Fruit fly (Drosophila melanogaster) whole organism, wandering third instar larva: ENCODE results near the gene rost.

Experiments used
- Abd-B ChIP-seq: fragments of >200 bp; optimal IDR thresholded peaks from 2 replicates; lab custom pipeline; 2017; ENCODE audit warnings: missing biosample characterization, missing genetic modification characterization
- CG32264 ChIP-seq: fragments of 200-800 bp; sonication (Bioruptor generic); optimal IDR thresholded peaks from 2 replicates; lab custom pipeline; 2016; ENCODE audit warnings: missing biosample characterization, missing genetic modification characterization
- CG9705 ChIP-seq: fragments of 200-800 bp; sonication (Bioruptor generic); optimal IDR thresholded peaks from 2 replicates; lab custom pipeline; 2018; ENCODE audit warnings: missing biosample characterization, mild to moderate bottlenecking, missing genetic modification characterization
- CrebA ChIP-seq: fragments of 200-800 bp; sonication (Bioruptor generic); optimal IDR thresholded peaks from 2 replicates; lab custom pipeline; 2016; ENCODE audit warnings: missing biosample characterization, mild to moderate bottlenecking, missing genetic modification characterization, borderline replicate concordance
- Dfd ChIP-seq: fragments of >200 bp; optimal IDR thresholded peaks from 2 replicates; lab custom pipeline; 2017; ENCODE audit warnings: missing biosample characterization, missing genetic modification characterization
- Dif ChIP-seq: fragments of 200-275, 200-300 bp; sonication (Bioruptor generic); optimal IDR thresholded peaks from 2 replicates; lab custom pipeline; 2018; ENCODE audit warnings: missing biosample characterization, missing genetic modification characterization; ENCODE audit not compliant: partially characterized antibody
- GATAd ChIP-seq: sonication (Bioruptor generic); optimal IDR thresholded peaks from 2 replicates; lab custom pipeline; 2016; ENCODE audit warnings: missing biosample characterization, missing genetic modification characterization
- HLH106 ChIP-seq: fragments of 200-800 bp; optimal IDR thresholded peaks from 3 replicates; lab custom pipeline; 2019; ENCODE audit warnings: missing biosample characterization, mild to moderate bottlenecking, missing genetic modification characterization, moderate library complexity
- Hnf4 ChIP-seq: fragments of 200-800 bp; sonication (Bioruptor generic); optimal IDR thresholded peaks from 2 replicates; lab custom pipeline; 2016; ENCODE audit warnings: missing biosample characterization, mild to moderate bottlenecking, missing genetic modification characterization
- Hr78 ChIP-seq: fragments of >200 bp; optimal IDR thresholded peaks from 2 replicates; lab custom pipeline; 2017; ENCODE audit warnings: missing biosample characterization, missing genetic modification characterization
- Hr83 ChIP-seq: fragments of 200-300 bp; sonication (Bioruptor generic); optimal IDR thresholded peaks from 2 replicates; lab custom pipeline; 2016; ENCODE audit warnings: missing biosample characterization, mild to moderate bottlenecking, missing genetic modification characterization, moderate library complexity; ENCODE audit not compliant: poor library complexity, severe bottlenecking
- Jra ChIP-seq: sonication (Bioruptor generic); optimal IDR thresholded peaks from 2 replicates; lab custom pipeline; 2016; ENCODE audit warnings: missing biosample characterization, missing genetic modification characterization
- Mio ChIP-seq: sonication (Bioruptor generic); optimal IDR thresholded peaks from 2 replicates; lab custom pipeline; 2016; ENCODE audit warnings: missing biosample characterization, missing genetic modification characterization
- Myc ChIP-seq: fragments of >200 bp; optimal IDR thresholded peaks from 2 replicates; lab custom pipeline; 2017
- N ChIP-seq: fragments of >200 bp; optimal IDR thresholded peaks from 2 replicates; lab custom pipeline; 2018; ENCODE audit warnings: missing biosample characterization, missing external identifiers, missing genetic modification characterization
- OdsH ChIP-seq: fragments of 200-800 bp; sonication (Bioruptor generic); optimal IDR thresholded peaks from 2 replicates; lab custom pipeline; 2016; ENCODE audit warnings: missing biosample characterization, mild to moderate bottlenecking, missing genetic modification characterization
- Rel ChIP-seq, 2 experiments: fragments of 200-800 bp; sonication (Bioruptor generic) in 1 of 2; optimal IDR thresholded peaks; 2 replicates in 1 of 2; 3 replicates in 1 of 2; lab custom pipeline; 2016 to 2019; ENCODE audit warnings: mild to moderate bottlenecking in 2 of 2, missing biosample characterization in 2 of 2, missing genetic modification characterization in 2 of 2, moderate library complexity in 1 of 2
- Sp1 ChIP-seq: fragments of 200-800 bp; sonication (Bioruptor generic); optimal IDR thresholded peaks from 3 replicates; lab custom pipeline; 2019; ENCODE audit warnings: missing biosample characterization, mild to moderate bottlenecking, missing genetic modification characterization, moderate library complexity
- Vsx2 ChIP-seq: fragments of 200-300, 225-300 bp; sonication (Bioruptor generic); optimal IDR thresholded peaks from 2 replicates; lab custom pipeline; 2018; ENCODE audit warnings: missing biosample characterization, missing genetic modification characterization; ENCODE audit not compliant: partially characterized antibody
- br ChIP-seq: fragments of 200-800 bp; sonication (Bioruptor generic); optimal IDR thresholded peaks from 2 replicates; lab custom pipeline; 2016; ENCODE audit warnings: missing biosample characterization, missing genetic modification characterization
- brk ChIP-seq: fragments of 200-800 bp; sonication (Bioruptor generic); optimal IDR thresholded peaks from 2 replicates; lab custom pipeline; 2016; ENCODE audit warnings: missing biosample characterization, mild to moderate bottlenecking, missing genetic modification characterization
- dl ChIP-seq, 2 experiments: fragments of 175-275, 200-275 bp in 1 of 2; fragments of 200-275 bp in 1 of 2; sonication (Bioruptor generic); optimal IDR thresholded peaks; lab custom pipeline; 2018; ENCODE audit warnings: mild to moderate bottlenecking in 2 of 2, missing biosample characterization in 2 of 2, missing genetic modification characterization in 2 of 2, moderate library complexity in 2 of 2; ENCODE audit not compliant: partially characterized antibody in 2 of 2, insufficient read depth in 1 of 2
- dmrt93B ChIP-seq: fragments of 200-800 bp; sonication (Bioruptor generic); optimal IDR thresholded peaks from 2 replicates; lab custom pipeline; 2018; ENCODE audit warnings: missing biosample characterization, mild to moderate bottlenecking, missing genetic modification characterization
- dsf ChIP-seq: sonication (Bioruptor generic); optimal IDR thresholded peaks from 2 replicates; lab custom pipeline; 2016; ENCODE audit warnings: missing biosample characterization, missing genetic modification characterization, borderline replicate concordance
- ey ChIP-seq: fragments of 200-800 bp; sonication (Bioruptor generic); optimal IDR thresholded peaks from 2 replicates; lab custom pipeline; 2016; ENCODE audit warnings: missing biosample characterization, missing genetic modification characterization
- foxo ChIP-seq, 2 experiments: fragments of 200-800 bp; sonication (Bioruptor generic); optimal IDR thresholded peaks; 2 replicates in 1 of 2; 3 replicates in 1 of 2; lab custom pipeline; 2016 to 2017; ENCODE audit warnings: missing biosample characterization in 2 of 2, missing genetic modification characterization in 2 of 2
- fru ChIP-seq: fragments of 200-800 bp; sonication (Bioruptor generic); optimal IDR thresholded peaks from 3 replicates; lab custom pipeline; 2016; ENCODE audit warnings: missing biosample characterization, mild to moderate bottlenecking, missing genetic modification characterization
- h ChIP-seq: fragments of 200-800 bp; sonication (Bioruptor generic); optimal IDR thresholded peaks from 3 replicates; lab custom pipeline; 2016; ENCODE audit warnings: missing biosample characterization, mild to moderate bottlenecking, missing genetic modification characterization
- jim ChIP-seq: fragments of 175-275, 200-325 bp; sonication (Bioruptor generic); optimal IDR thresholded peaks from 2 replicates; lab custom pipeline; 2016; ENCODE audit warnings: missing biosample characterization, mild to moderate bottlenecking, missing genetic modification characterization
- lola ChIP-seq: fragments of >200 bp; optimal IDR thresholded peaks from 2 replicates; lab custom pipeline; 2017; ENCODE audit warnings: missing biosample characterization, missing genetic modification characterization
- pan ChIP-seq: fragments of >200 bp; optimal IDR thresholded peaks from 2 replicates; lab custom pipeline; 2017
- psq ChIP-seq: fragments of 200-800 bp; sonication (Bioruptor generic); optimal IDR thresholded peaks from 3 replicates; lab custom pipeline; 2017; ENCODE audit warnings: missing biosample characterization, mild to moderate bottlenecking, missing genetic modification characterization, moderate library complexity
- rgr ChIP-seq: fragments of 200-800 bp; sonication (Bioruptor generic); optimal IDR thresholded peaks from 3 replicates; lab custom pipeline; 2016; ENCODE audit warnings: missing biosample characterization, mild to moderate bottlenecking, missing genetic modification characterization
- sage ChIP-seq: fragments of 200-800 bp; sonication (Bioruptor generic); optimal IDR thresholded peaks from 2 replicates; lab custom pipeline; 2016; ENCODE audit warnings: missing biosample characterization, mild to moderate bottlenecking, missing genetic modification characterization
- sv ChIP-seq: fragments of 200-800 bp; sonication (Bioruptor generic); optimal IDR thresholded peaks from 3 replicates; lab custom pipeline; 2016; ENCODE audit warnings: missing biosample characterization, missing genetic modification characterization
- tai ChIP-seq: sonication (Bioruptor generic); optimal IDR thresholded peaks from 2 replicates; lab custom pipeline; 2016; ENCODE audit warnings: missing biosample characterization, missing genetic modification characterization
- usp ChIP-seq: fragments of >200 bp; optimal IDR thresholded peaks from 2 replicates; lab custom pipeline; 2017; ENCODE audit warnings: missing biosample characterization, missing genetic modification characterization
- woc ChIP-seq: sonication (Bioruptor generic); optimal IDR thresholded peaks from 2 replicates; lab custom pipeline; 2016; ENCODE audit warnings: missing biosample characterization, mild to moderate bottlenecking, missing genetic modification characterization

Gene rost

dm6 chr2L:8951184-8951934 is 38.0 kb downstream of the rost start, which contains the start of gene C1GalTA (continued):
- TF ChIP-seq brk (GFP tag; lab: Kevin White, UChicago) (peak; percentile 88), usp (GFP tag; lab: Kevin White, UChicago) (no peak), dsf (GFP tag; lab: Kevin White, UChicago) (no peak)

dm6 chr2L:8949919-8950722 is 39.2 kb downstream of the rost start:
- TF ChIP-seq jim (GFP tag; lab: Kevin White, UChicago) (no peak), brk (GFP tag; lab: Kevin White, UChicago) (peak; percentile 12), Dif (GFP tag; lab: Kevin White, UChicago) (peak; percentile 59), fru (GFP tag; lab: Kevin White, UChicago) (peak; percentile 95), Jra (GFP tag; lab: Kevin White, UChicago) (no peak), Hr78 (GFP tag; lab: Kevin White, UChicago) (no peak), Abd-B (GFP tag; lab: Kevin White, UChicago) (no peak), h (peak; percentile 58), usp (GFP tag; lab: Kevin White, UChicago) (no peak), OdsH (GFP tag; lab: Kevin White, UChicago) (peak; percentile 56), Hr83 (GFP tag; lab: Kevin White, UChicago) (peak; percentile 30), rgr (GFP tag; lab: Kevin White, UChicago) (peak; percentile 53), lola (GFP tag; lab: Kevin White, UChicago) (no peak), GATAd (GFP tag; lab: Kevin White, UChicago) (no peak), Rel (GFP tag; optimal IDR thresholded peaks at IDR 0.05; lab: Kevin White, UChicago) (no peak), Rel (tag; optimal IDR thresholded peaks at IDR 0.05; lab: Kevin White, UChicago) (peak; percentile 14), pan (no peak), Sp1 (peak; percentile 63), sage (GFP tag; lab: Kevin White, UChicago) (no peak), br (GFP tag; lab: Kevin White, UChicago) (peak; percentile 67), Dfd (GFP tag; lab: Kevin White, UChicago) (no peak), psq (GFP tag; lab: Kevin White, UChicago) (peak; percentile 80), Vsx2 (peak; percentile 89), CG9705 (GFP tag; lab: Kevin White, UChicago) (no peak), Mio (GFP tag; lab: Kevin White, UChicago) (no peak), dl (GFP tag; optimal IDR thresholded peaks at IDR 0.05; lab: Kevin White, UChicago; ENCODE audit: insufficient read depth in 1 of 2, partially characterized antibody in 2 of 2) (peak; percentile 34 to 71), dsf (GFP tag; lab: Kevin White, UChicago) (no peak), woc (GFP tag; lab: Kevin White, UChicago) (peak; percentile 74), sv (GFP tag; lab: Kevin White, UChicago) (no peak), Myc (lab: Kevin White, UChicago) (no peak), tai (peak; percentile 25), CrebA (GFP tag; lab: Kevin White, UChicago) (no peak), dmrt93B (peak; percentile 48), CG32264 (GFP tag; lab: Kevin White, UChicago) (no peak), foxo (GFP tag; optimal IDR thresholded peaks at IDR 0.05; lab: Kevin White, UChicago) (peak in 1 of 2 experiments; percentile 71), HLH106 (tag; lab: Kevin White, UChicago) (peak; percentile 57), N (GFP tag; lab: Kevin White, UChicago) (no peak), Hnf4 (GFP tag; lab: Kevin White, UChicago) (peak; percentile 37), ey (GFP tag; lab: Kevin White, UChicago) (peak; percentile 66)
